Worm (Caenorhabditis elegans) whole organism, early embryonic: ENCODE data around the gene angl-1.

ENCODE experiments used
- aly-1 ChIP-seq: sonication (generic microtip); optimal IDR thresholded peaks from 2 replicates; lab custom pipeline; 2016; ENCODE audit warnings: missing genetic modification characterization, missing compliant biosample characterization
- ama-1 ChIP-seq: fragments of 150-350 bp; optimal IDR thresholded peaks from 2 replicates; lab custom pipeline; 2014
- ceh-36 ChIP-seq: sonication (generic microtip); optimal IDR thresholded peaks from 2 replicates; lab custom pipeline; 2016; ENCODE audit warnings: missing genetic modification characterization, inconsistent platforms, missing compliant biosample characterization
- ets-7 ChIP-seq: sonication (generic microtip); optimal IDR thresholded peaks from 2 replicates; lab custom pipeline; 2016; ENCODE audit warnings: missing genotype, missing genetic modification characterization, missing compliant biosample characterization
- flt-1 ChIP-seq: fragments of 200-800 bp; sonication (Bioruptor generic); IDR thresholded peaks from 2 replicates; pipeline ENCODE4 v1.3.6; 2022; ENCODE audit warnings: missing genetic modification characterization, missing compliant biosample characterization
- hmg-4 ChIP-seq: fragments of 200-800 bp; sonication (Bioruptor generic); optimal IDR thresholded peaks from 2 replicates; lab custom pipeline; 2018; ENCODE audit warnings: mild to moderate bottlenecking, missing genetic modification characterization, missing compliant biosample characterization
- hnd-1 ChIP-seq: sonication (generic microtip); optimal IDR thresholded peaks from 2 replicates; lab custom pipeline; 2016; ENCODE audit warnings: missing genetic modification characterization, missing compliant biosample characterization
- tbx-37 ChIP-seq: fragments of 200-800 bp; sonication (Bioruptor generic); conservative IDR thresholded peaks from 2 replicates; pipeline ENCODE4 v1.3.6; 2022; ENCODE audit warnings: missing genetic modification reagents, missing genetic modification characterization, missing compliant biosample characterization

- TF ChIP-seq tbx-37 (GFP tag; lab: Robert Waterston, UW): no peak
- no peak for TF ChIP-seq ceh-36
- no peak for TF ChIP-seq hmg-4 (GFP tag; lab: Kevin White, UChicago)
- no peak for TF ChIP-seq ets-7
- no peak for TF ChIP-seq hnd-1 (tag; lab: Kevin White, UChicago)
- TF ChIP-seq ama-1 (lab: Kevin White, UChicago): no peak
- TF ChIP-seq flt-1 (GFP tag; lab: Robert Waterston, UW): no peak
- no peak for TF ChIP-seq aly-1 (tag; lab: Kevin White, UChicago)
Measured at ce11 chrV:2672603-2673002, 19.7 kb downstream of the angl-1 start, which contains the start of gene W02G9.3.
